Fruit fly (Drosophila melanogaster) whole organism, wandering third instar larva: ENCODE data around the gene CG7646.
A peak's percentile ranks its signal among the peaks of the same experiment; 100 is the strongest.

Source experiments
- CG9705 ChIP-seq: fragments of 200-800 bp; sonication (Bioruptor generic); optimal IDR thresholded peaks from 2 replicates; lab custom pipeline; 2018; ENCODE audit warnings: missing biosample characterization, mild to moderate bottlenecking, missing genetic modification characterization
- CrebA ChIP-seq: fragments of 200-800 bp; sonication (Bioruptor generic); optimal IDR thresholded peaks from 2 replicates; lab custom pipeline; 2016; ENCODE audit warnings: missing biosample characterization, mild to moderate bottlenecking, missing genetic modification characterization, borderline replicate concordance
- Dif ChIP-seq: fragments of 200-275, 200-300 bp; sonication (Bioruptor generic); optimal IDR thresholded peaks from 2 replicates; lab custom pipeline; 2018; ENCODE audit warnings: missing biosample characterization, missing genetic modification characterization; ENCODE audit not compliant: partially characterized antibody
- GATAd ChIP-seq: sonication (Bioruptor generic); optimal IDR thresholded peaks from 2 replicates; lab custom pipeline; 2016; ENCODE audit warnings: missing biosample characterization, missing genetic modification characterization
- Hnf4 ChIP-seq: fragments of 200-800 bp; sonication (Bioruptor generic); optimal IDR thresholded peaks from 2 replicates; lab custom pipeline; 2016; ENCODE audit warnings: missing biosample characterization, mild to moderate bottlenecking, missing genetic modification characterization
- Hr78 ChIP-seq: fragments of >200 bp; optimal IDR thresholded peaks from 2 replicates; lab custom pipeline; 2017; ENCODE audit warnings: missing biosample characterization, missing genetic modification characterization
- Jra ChIP-seq: sonication (Bioruptor generic); optimal IDR thresholded peaks from 2 replicates; lab custom pipeline; 2016; ENCODE audit warnings: missing biosample characterization, missing genetic modification characterization
- Mio ChIP-seq: sonication (Bioruptor generic); optimal IDR thresholded peaks from 2 replicates; lab custom pipeline; 2016; ENCODE audit warnings: missing biosample characterization, missing genetic modification characterization
- N ChIP-seq: fragments of >200 bp; optimal IDR thresholded peaks from 2 replicates; lab custom pipeline; 2018; ENCODE audit warnings: missing biosample characterization, missing external identifiers, missing genetic modification characterization
- OdsH ChIP-seq: fragments of 200-800 bp; sonication (Bioruptor generic); optimal IDR thresholded peaks from 2 replicates; lab custom pipeline; 2016; ENCODE audit warnings: missing biosample characterization, mild to moderate bottlenecking, missing genetic modification characterization
- Sp1 ChIP-seq: fragments of 200-800 bp; sonication (Bioruptor generic); optimal IDR thresholded peaks from 3 replicates; lab custom pipeline; 2019; ENCODE audit warnings: missing biosample characterization, mild to moderate bottlenecking, missing genetic modification characterization, moderate library complexity
- Vsx2 ChIP-seq: fragments of 200-300, 225-300 bp; sonication (Bioruptor generic); optimal IDR thresholded peaks from 2 replicates; lab custom pipeline; 2018; ENCODE audit warnings: missing biosample characterization, missing genetic modification characterization; ENCODE audit not compliant: partially characterized antibody
- dl ChIP-seq, 2 experiments: fragments of 175-275, 200-275 bp in 1 of 2; fragments of 200-275 bp in 1 of 2; sonication (Bioruptor generic); optimal IDR thresholded peaks; lab custom pipeline; 2018; ENCODE audit warnings: mild to moderate bottlenecking in 2 of 2, missing biosample characterization in 2 of 2, missing genetic modification characterization in 2 of 2, moderate library complexity in 2 of 2; ENCODE audit not compliant: partially characterized antibody in 2 of 2, insufficient read depth in 1 of 2
- dsf ChIP-seq: sonication (Bioruptor generic); optimal IDR thresholded peaks from 2 replicates; lab custom pipeline; 2016; ENCODE audit warnings: missing biosample characterization, missing genetic modification characterization, borderline replicate concordance
- fru ChIP-seq: fragments of 200-800 bp; sonication (Bioruptor generic); optimal IDR thresholded peaks from 3 replicates; lab custom pipeline; 2016; ENCODE audit warnings: missing biosample characterization, mild to moderate bottlenecking, missing genetic modification characterization
- jim ChIP-seq: fragments of 175-275, 200-325 bp; sonication (Bioruptor generic); optimal IDR thresholded peaks from 2 replicates; lab custom pipeline; 2016; ENCODE audit warnings: missing biosample characterization, mild to moderate bottlenecking, missing genetic modification characterization
- lola ChIP-seq: fragments of >200 bp; optimal IDR thresholded peaks from 2 replicates; lab custom pipeline; 2017; ENCODE audit warnings: missing biosample characterization, missing genetic modification characterization
- rgr ChIP-seq: fragments of 200-800 bp; sonication (Bioruptor generic); optimal IDR thresholded peaks from 3 replicates; lab custom pipeline; 2016; ENCODE audit warnings: missing biosample characterization, mild to moderate bottlenecking, missing genetic modification characterization
- tai ChIP-seq: sonication (Bioruptor generic); optimal IDR thresholded peaks from 2 replicates; lab custom pipeline; 2016; ENCODE audit warnings: missing biosample characterization, missing genetic modification characterization
- usp ChIP-seq: fragments of >200 bp; optimal IDR thresholded peaks from 2 replicates; lab custom pipeline; 2017; ENCODE audit warnings: missing biosample characterization, missing genetic modification characterization
- woc ChIP-seq: sonication (Bioruptor generic); optimal IDR thresholded peaks from 2 replicates; lab custom pipeline; 2016; ENCODE audit warnings: missing biosample characterization, mild to moderate bottlenecking, missing genetic modification characterization

Gene CG7646

DNA sequence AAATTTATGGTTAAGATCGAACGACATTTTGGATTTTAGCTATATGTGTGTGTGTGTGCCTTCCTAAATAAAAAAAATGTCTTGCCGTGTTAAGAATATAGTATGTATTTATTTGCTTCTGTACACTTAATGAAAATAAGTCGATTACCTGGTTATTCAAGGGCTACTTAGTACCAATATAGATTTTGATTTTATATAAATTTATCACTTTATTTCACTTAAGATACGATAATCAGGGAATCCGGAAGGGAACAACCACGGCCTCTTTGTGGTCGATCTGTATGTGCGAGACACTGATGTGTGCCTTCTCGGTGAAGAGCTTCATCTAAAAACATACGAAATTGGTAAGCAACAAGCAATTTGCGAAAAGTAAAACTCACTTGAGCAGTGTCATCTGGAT, 36.0 kb downstream of the CG7646 start, which contains the start of gene CG14183:
TSS of gene CG14183 (minus strand) at position 101 of the 400 bp plus-strand sequence.
- TF ChIP-seq jim (GFP tag; lab: Kevin White, UChicago) = no peak
- TF ChIP-seq tai (GFP tag; lab: Kevin White, UChicago) = no peak
- no peak for TF ChIP-seq fru (GFP tag; lab: Kevin White, UChicago)
- no peak for TF ChIP-seq GATAd (GFP tag; lab: Kevin White, UChicago)
- no peak for TF ChIP-seq Sp1 (GFP tag; lab: Kevin White, UChicago)
- no peak for TF ChIP-seq Jra (GFP tag; lab: Kevin White, UChicago)
- no peak for TF ChIP-seq rgr (GFP tag; lab: Kevin White, UChicago)
- TF ChIP-seq Dif (GFP tag; lab: Kevin White, UChicago) = no peak
- no peak for TF ChIP-seq OdsH (GFP tag; lab: Kevin White, UChicago)
- no peak for TF ChIP-seq Mio (GFP tag; lab: Kevin White, UChicago)
- no peak for TF ChIP-seq Hnf4 (GFP tag; lab: Kevin White, UChicago)
- TF ChIP-seq, all 38 proteins: peak for 0

DNA sequence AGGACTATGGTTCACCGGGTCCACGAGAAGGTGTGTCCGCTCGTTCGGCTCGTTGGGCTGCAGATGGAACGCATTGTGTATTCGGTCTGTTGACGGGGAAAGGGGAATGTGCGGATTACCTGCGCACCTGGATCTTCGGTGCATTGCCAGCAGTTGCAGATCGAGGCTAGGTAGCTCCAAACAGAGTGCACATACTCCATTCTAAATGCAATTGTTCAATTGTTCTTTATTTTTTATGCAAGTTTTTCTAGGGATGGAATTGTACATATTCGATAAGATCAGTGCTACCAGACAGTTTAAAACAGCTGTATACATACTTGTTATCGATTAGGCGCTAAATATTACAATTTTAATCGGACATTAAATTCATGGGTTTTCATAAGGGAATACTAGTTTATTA, 37.1 kb downstream of the CG7646 start, which contains the start of gene Lamtor1:
TSS of gene Lamtor1 (minus strand) at position 268 of the 400 bp plus-strand sequence.
- TF ChIP-seq dsf (GFP tag; lab: Kevin White, UChicago) = no peak
- TF ChIP-seq OdsH (GFP tag; lab: Kevin White, UChicago) = no peak
- TF ChIP-seq CrebA (GFP tag; lab: Kevin White, UChicago) = no peak
- no peak for TF ChIP-seq N (GFP tag; lab: Kevin White, UChicago)
- TF ChIP-seq CG9705 = no peak
- no peak for TF ChIP-seq woc
- TF ChIP-seq dl (GFP tag; optimal IDR thresholded peaks at IDR 0.05; lab: Kevin White, UChicago; ENCODE audit: insufficient read depth in 1 of 2, partially characterized antibody in 2 of 2) = no peak
- no peak for TF ChIP-seq lola (GFP tag; lab: Kevin White, UChicago)
- no peak for TF ChIP-seq Hr78 (GFP tag; lab: Kevin White, UChicago)
- TF ChIP-seq, all 38 proteins: peak for 0

DNA sequence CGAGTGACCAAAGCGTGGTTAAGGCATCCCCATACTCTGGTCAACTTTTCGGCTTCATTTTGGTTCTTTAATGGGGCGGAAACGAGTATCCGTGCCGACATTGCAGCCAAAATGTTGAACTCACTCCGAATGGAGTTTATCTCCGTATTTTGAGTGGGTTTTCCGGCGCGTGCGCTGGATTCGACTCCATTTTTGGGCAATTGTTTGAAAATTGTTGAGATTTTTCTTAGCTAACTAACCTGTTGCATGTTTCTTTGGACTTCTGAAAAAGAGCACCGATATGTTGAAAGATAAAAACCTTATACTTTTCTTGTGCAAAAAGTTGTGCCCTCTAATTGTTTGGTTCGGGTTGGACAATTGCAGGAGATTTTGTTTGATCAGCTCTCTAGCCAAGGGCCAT, 44.9 kb downstream of the CG7646 start:
- TF ChIP-seq usp (GFP tag; lab: Kevin White, UChicago) (no peak), Vsx2 (peak; percentile 6)
